Worm (Caenorhabditis elegans) whole organism, L1 larva: ENCODE data around the gene srz-48.

Experiments used
- alr-1 ChIP-seq: fragments of 200-800 bp; sonication (Bioruptor generic); optimal IDR thresholded peaks from 2 replicates; lab custom pipeline; 2018; ENCODE audit warnings: borderline replicate concordance, mild to moderate bottlenecking, missing genetic modification characterization, missing compliant biosample characterization
- aly-2 ChIP-seq: fragments of 150-350 bp; optimal IDR thresholded peaks from 2 replicates; lab custom pipeline; 2014; ENCODE audit warnings: missing biosample characterization, missing genetic modification characterization
- ceh-63 ChIP-seq: fragments of 200-800 bp; sonication (Bioruptor generic); optimal IDR thresholded peaks from 2 replicates; lab custom pipeline; 2018; ENCODE audit warnings: mild to moderate bottlenecking, missing genetic modification characterization, missing compliant biosample characterization
- ceh-8 ChIP-seq: fragments of 200-800 bp; sonication (Bioruptor generic); optimal IDR thresholded peaks from 2 replicates; lab custom pipeline; 2018; ENCODE audit warnings: mild to moderate bottlenecking, missing genetic modification characterization, moderate library complexity, missing compliant biosample characterization
- ceh-88 ChIP-seq: fragments of 200-800 bp; sonication (Bioruptor generic); IDR thresholded peaks from 2 replicates; pipeline ENCODE4 v1.3.6; 2022; ENCODE audit warnings: missing genetic modification characterization, missing compliant biosample characterization
- ceh-90 ChIP-seq: sonication (generic microtip); optimal IDR thresholded peaks from 2 replicates; lab custom pipeline; 2016; ENCODE audit warnings: missing genetic modification characterization, missing compliant biosample characterization
- efl-3 ChIP-seq: fragments of 200-800 bp; sonication (Bioruptor generic); optimal IDR thresholded peaks from 2 replicates; lab custom pipeline; 2018; ENCODE audit warnings: mild to moderate bottlenecking, missing genetic modification characterization, missing compliant biosample characterization
- elt-2 ChIP-seq: sonication (generic microtip); optimal IDR thresholded peaks from 2 replicates; lab custom pipeline; 2016; ENCODE audit warnings: missing genetic modification characterization, mild to moderate bottlenecking, inconsistent platforms, missing compliant biosample characterization, missing genetic modification reagents
- ets-5 ChIP-seq: fragments of 200-800 bp; sonication (Bioruptor generic); IDR thresholded peaks from 2 replicates; pipeline ENCODE4 v1.3.6; 2022; ENCODE audit warnings: missing genetic modification characterization, missing compliant biosample characterization
- fkh-10 ChIP-seq: sonication (generic microtip); optimal IDR thresholded peaks from 2 replicates; lab custom pipeline; 2017; ENCODE audit warnings: missing biosample characterization, missing genetic modification reagents, missing genetic modification characterization
- hlh-17 ChIP-seq: fragments of 200-800 bp; sonication (Bioruptor generic); optimal IDR thresholded peaks from 2 replicates; lab custom pipeline; 2018; ENCODE audit warnings: missing genetic modification characterization, mild to moderate bottlenecking, missing compliant biosample characterization, moderate library complexity, borderline replicate concordance
- hlh-4 ChIP-seq: sonication (generic microtip); optimal IDR thresholded peaks from 2 replicates; lab custom pipeline; 2016; ENCODE audit warnings: mild to moderate bottlenecking, missing genetic modification characterization, missing compliant biosample characterization
- isw-1 ChIP-seq: fragments of 200-800 bp; sonication (Bioruptor generic); IDR thresholded peaks from 2 replicates; pipeline ENCODE4 v1.3.6; 2022; ENCODE audit warnings: missing genetic modification characterization, missing compliant biosample characterization
- jun-1 ChIP-seq: fragments of 150-350 bp; optimal IDR thresholded peaks from 2 replicates; lab custom pipeline; 2014; ENCODE audit warnings: missing biosample characterization, missing genetic modification reagents, missing genetic modification characterization
- lin-13 ChIP-seq: fragments of 150-350 bp; optimal IDR thresholded peaks from 2 replicates; lab custom pipeline; 2014; ENCODE audit warnings: missing biosample characterization, missing genetic modification reagents, missing genetic modification characterization
- mep-1 ChIP-seq: fragments of 150-350 bp; optimal IDR thresholded peaks from 2 replicates; lab custom pipeline; 2014; ENCODE audit warnings: missing biosample characterization, missing genetic modification characterization
- nhr-11 ChIP-seq: fragments of 150-350 bp; optimal IDR thresholded peaks from 2 replicates; lab custom pipeline; 2014; ENCODE audit warnings: missing biosample characterization, missing genetic modification characterization
- nhr-12 ChIP-seq: sonication (generic microtip); optimal IDR thresholded peaks from 2 replicates; lab custom pipeline; 2017; ENCODE audit warnings: missing biosample characterization, missing genetic modification characterization
- nhr-47 ChIP-seq: sonication (generic microtip); optimal IDR thresholded peaks from 2 replicates; lab custom pipeline; 2016; ENCODE audit warnings: mild to moderate bottlenecking, missing genetic modification characterization, moderate library complexity, missing compliant biosample characterization
- nhr-71 ChIP-seq: sonication (generic microtip); optimal IDR thresholded peaks from 2 replicates; lab custom pipeline; 2016; ENCODE audit warnings: mild to moderate bottlenecking, missing genetic modification characterization, moderate library complexity, missing compliant biosample characterization
- nhr-77 ChIP-seq: fragments of 150-350 bp; optimal IDR thresholded peaks from 2 replicates; lab custom pipeline; 2014; ENCODE audit warnings: missing biosample characterization, missing genetic modification characterization
- nhr-85 ChIP-seq: sonication (generic microtip); peaks from one replicate; lab custom pipeline; 2016; ENCODE audit warnings: missing genetic modification characterization, inconsistent platforms, missing compliant biosample characterization
- nhr-90 ChIP-seq: sonication (generic microtip); optimal IDR thresholded peaks from 2 replicates; lab custom pipeline; 2016; ENCODE audit warnings: mild to moderate bottlenecking, missing genetic modification characterization, missing compliant biosample characterization; ENCODE audit not compliant: poor library complexity
- pax-3 ChIP-seq: fragments of 200-800 bp; sonication (Bioruptor generic); optimal IDR thresholded peaks from 2 replicates; lab custom pipeline; 2018; ENCODE audit warnings: mild to moderate bottlenecking, missing genetic modification characterization, moderate library complexity, missing compliant biosample characterization
- pqm-1 ChIP-seq: sonication (generic microtip); optimal IDR thresholded peaks from 3 replicates; lab custom pipeline; 2017; ENCODE audit warnings: missing biosample characterization, missing genetic modification characterization
- unc-130 ChIP-seq: fragments of 150-350 bp; optimal IDR thresholded peaks from 2 replicates; lab custom pipeline; 2017; ENCODE audit warnings: missing biosample characterization, missing genetic modification characterization, inconsistent platforms
- unc-62 ChIP-seq: fragments of 150-350 bp; optimal IDR thresholded peaks from 2 replicates; lab custom pipeline; 2014; ENCODE audit warnings: missing biosample characterization, missing genetic modification reagents, missing genetic modification characterization
- vab-15 ChIP-seq: sonication (generic microtip); optimal IDR thresholded peaks from 2 replicates; lab custom pipeline; 2017; ENCODE audit warnings: missing genotype, mild to moderate bottlenecking, missing genetic modification characterization, missing compliant biosample characterization
- xbp-1 ChIP-seq: sonication (generic microtip); optimal IDR thresholded peaks from 2 replicates; lab custom pipeline; 2016; ENCODE audit warnings: missing genetic modification characterization, missing compliant biosample characterization
- zag-1 ChIP-seq: fragments of 150-350 bp; optimal IDR thresholded peaks from 2 replicates; lab custom pipeline; 2014; ENCODE audit warnings: missing biosample characterization, missing genetic modification characterization
- ztf-11 ChIP-seq, 2 experiments: sonication (generic microtip); optimal IDR thresholded peaks; 2 replicates each; lab custom pipeline; 2016 to 2017; ENCODE audit warnings: missing genetic modification characterization in 2 of 2, missing biosample characterization in 1 of 2, missing compliant biosample characterization in 1 of 2
- ztf-4 ChIP-seq: fragments of 150-350 bp; optimal IDR thresholded peaks from 2 replicates; lab custom pipeline; 2014; ENCODE audit warnings: missing biosample characterization, missing genetic modification characterization

srz-48 gene

DNA sequence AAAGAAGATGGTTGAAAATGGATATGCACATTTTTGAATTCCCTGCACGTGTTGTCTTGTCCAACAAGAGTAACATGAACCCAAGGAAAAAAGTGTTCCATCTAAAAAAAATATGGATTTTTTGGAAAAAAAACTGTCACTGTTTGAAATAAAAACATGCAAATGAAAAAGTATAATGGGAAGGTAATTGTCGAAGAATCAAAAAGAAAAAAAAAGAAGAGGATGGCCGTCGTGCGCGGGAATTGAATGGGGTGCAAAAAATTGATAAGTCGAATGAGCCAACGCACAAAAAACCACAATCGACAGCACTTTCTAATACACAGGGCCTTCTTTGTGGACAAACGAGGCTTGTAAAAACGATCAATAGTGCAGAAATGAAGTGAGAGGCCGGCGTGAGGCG lies 33.8 kb upstream of the srz-48 start, which contains the start of gene fbxa-102:
Gene fbxa-102 (minus strand): TSS at position 101 of the 400 bp plus-strand sequence.
- TF ChIP-seq nhr-11 (tag; lab: Kevin White, UChicago) (no peak), nhr-77 (tag; lab: Kevin White, UChicago) (no peak), hlh-17 (GFP tag; lab: Kevin White, UChicago) (no peak), nhr-12 (no peak), pax-3 (tag; lab: Kevin White, UChicago) (no peak), isw-1 (no peak), unc-62 (GFP tag; lab: Kevin White, UChicago) (no peak), efl-3 (GFP tag; lab: Kevin White, UChicago) (no peak), elt-2 (tag; lab: Kevin White, UChicago) (no peak), ztf-11 (tag; optimal IDR thresholded peaks at IDR 0.05; lab: Kevin White, UChicago) (no peak), nhr-47 (tag; lab: Kevin White, UChicago) (no peak), nhr-90 (tag; lab: Kevin White, UChicago) (no peak), pqm-1 (tag; lab: Kevin White, UChicago) (no peak)

DNA sequence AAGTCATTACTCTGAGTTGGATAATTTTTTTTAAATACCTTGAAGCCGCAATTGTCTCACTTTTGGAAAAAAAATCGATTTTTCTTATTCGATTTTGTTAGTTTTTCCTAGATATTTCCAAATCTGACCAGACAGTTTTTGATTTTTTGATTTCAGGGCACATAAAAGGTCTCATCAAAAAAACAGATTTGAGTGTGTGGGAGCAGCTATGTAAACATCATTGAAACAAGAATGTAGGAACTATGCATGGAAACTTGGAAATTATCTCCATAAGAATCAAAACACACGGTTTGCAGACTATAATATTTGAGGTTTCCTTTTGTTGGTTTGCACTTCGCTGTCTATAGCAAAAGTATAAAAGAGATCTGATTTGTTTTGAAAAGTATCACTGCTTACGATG lies 26.1 kb upstream of the srz-48 start, which contains the start of gene scl-24:
Gene scl-24 (plus strand): TSS at position 301 of the 400 bp plus-strand sequence.
- TF ChIP-seq ceh-63 (GFP tag; lab: Kevin White, UChicago) (no peak), ets-5 (GFP tag; lab: Robert Waterston, UW) (no peak), lin-13 (GFP tag; lab: Kevin White, UChicago) (no peak)
- TF ChIP-seq, all 84 proteins: peak for 0

DNA sequence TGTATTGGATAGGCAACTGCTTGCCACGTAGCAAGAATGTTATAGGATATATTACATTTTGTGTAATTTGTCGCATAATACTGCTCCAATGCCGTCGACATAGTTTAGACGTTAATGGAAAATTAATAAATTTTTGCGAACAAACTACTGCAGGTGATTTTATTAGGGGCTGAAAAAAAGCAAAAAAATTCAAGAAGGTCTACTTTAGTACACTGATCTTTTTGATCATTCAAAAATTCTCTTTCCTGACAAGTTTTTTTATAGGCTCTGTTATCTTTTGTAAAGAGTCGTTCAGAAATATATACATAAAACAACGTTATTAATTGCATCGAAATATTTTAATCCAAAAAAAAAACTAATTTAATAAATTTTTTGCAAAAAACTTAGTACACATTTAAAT lies 25.1 kb upstream of the srz-48 start, which contains the start of gene srh-111:
Gene srh-111 (minus strand): TSS at position 101 of the 400 bp plus-strand sequence.
- no peak for TF ChIP-seq ztf-4 (tag; lab: Kevin White, UChicago)
- TF ChIP-seq efl-3 (GFP tag; lab: Kevin White, UChicago), result no peak
- no peak for TF ChIP-seq nhr-77 (tag; lab: Kevin White, UChicago)
- TF ChIP-seq vab-15, result no peak
- TF ChIP-seq hlh-17 (GFP tag; lab: Kevin White, UChicago), result no peak
- no peak for TF ChIP-seq ceh-88 (GFP tag; lab: Robert Waterston, UW)
- TF ChIP-seq nhr-90 (tag; lab: Kevin White, UChicago), result no peak
- TF ChIP-seq jun-1, result no peak
- TF ChIP-seq mep-1, result no peak
- no peak for TF ChIP-seq isw-1
- TF ChIP-seq ceh-90 (tag; lab: Kevin White, UChicago), result no peak
- no peak for TF ChIP-seq alr-1
- no peak for TF ChIP-seq xbp-1 (tag; lab: Kevin White, UChicago)
- TF ChIP-seq fkh-10 (GFP tag; lab: Kevin White, UChicago), result no peak
- TF ChIP-seq ceh-8 (GFP tag; lab: Kevin White, UChicago), result no peak
- TF ChIP-seq hlh-4 (tag; lab: Kevin White, UChicago), result no peak

DNA sequence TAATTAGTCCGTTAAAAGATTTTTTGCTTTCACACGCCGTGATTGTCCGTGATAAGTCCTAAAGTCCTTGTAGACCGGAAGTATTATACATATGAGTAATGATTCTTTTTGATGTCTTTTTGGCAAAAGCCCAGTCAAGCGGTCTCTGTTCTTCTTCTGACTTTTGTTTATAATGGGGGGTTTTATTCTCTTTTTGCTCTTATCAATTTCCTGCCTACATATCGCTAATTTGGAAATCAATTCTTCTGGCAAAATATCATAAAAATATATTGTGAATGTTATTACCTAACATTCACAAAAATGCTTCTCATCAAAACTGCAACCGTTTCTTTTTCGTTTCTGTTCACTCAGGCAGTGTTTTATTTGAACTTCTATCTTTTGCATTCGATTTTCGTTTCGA lies 16.5 kb upstream of the srz-48 start, which contains the start of gene srbc-61:
Gene srbc-61 (plus strand): TSS at position 301 of the 400 bp plus-strand sequence.
- TF ChIP-seq zag-1 (tag; lab: Kevin White, UChicago) (no peak), unc-62 (GFP tag; lab: Kevin White, UChicago) (no peak), nhr-71 (tag; lab: Kevin White, UChicago) (no peak), nhr-85 (tag; lab: Kevin White, UChicago) (no peak), unc-130 (tag; lab: Kevin White, UChicago) (no peak), ceh-63 (GFP tag; lab: Kevin White, UChicago) (no peak), hlh-17 (GFP tag; lab: Kevin White, UChicago) (no peak), pax-3 (tag; lab: Kevin White, UChicago) (no peak)

DNA sequence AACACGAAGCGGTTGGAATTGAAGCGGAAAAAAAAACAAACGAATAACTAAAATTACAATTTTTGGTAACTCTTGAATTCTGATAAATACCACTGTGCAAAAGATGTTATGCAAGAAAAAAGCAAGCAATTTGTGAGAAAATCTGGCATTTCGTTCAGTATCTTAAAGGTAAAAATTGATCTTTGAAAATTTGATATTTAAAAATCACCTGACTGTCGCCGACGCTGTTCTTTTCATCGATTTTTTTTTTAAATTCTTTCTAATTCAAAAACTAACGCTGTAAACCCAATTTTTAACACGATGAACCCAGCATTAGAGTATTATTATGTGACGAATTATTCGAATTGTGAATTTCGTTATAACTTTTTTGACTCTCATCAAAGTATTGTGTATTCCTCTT lies 13.7 kb upstream of the srz-48 start, which contains the start of gene srh-123:
Gene srh-123 (plus strand): TSS at position 301 of the 400 bp plus-strand sequence.
- TF ChIP-seq alr-1 (no peak), aly-2 (tag; lab: Kevin White, UChicago) (no peak), hlh-17 (GFP tag; lab: Kevin White, UChicago) (no peak), ztf-11 (tag; optimal IDR thresholded peaks at IDR 0.05; lab: Kevin White, UChicago) (no peak)
- TF ChIP-seq, all 84 proteins: peak for 0
